Fruit fly (Drosophila melanogaster) whole organism, adult: ENCODE results near the gene Trm7-32.

Source experiments
- CG11617 ChIP-seq: fragments of 200-800 bp; sonication (Bioruptor generic); optimal IDR thresholded peaks from 2 replicates; lab custom pipeline; 2017; ENCODE audit warnings: mild to moderate bottlenecking, missing biosample characterization, missing genetic modification reagents, missing genetic modification characterization
- CG14711 ChIP-seq: fragments of 200-800 bp; sonication (Bioruptor generic); optimal IDR thresholded peaks from 2 replicates; lab custom pipeline; 2018; ENCODE audit warnings: missing biosample characterization, mild to moderate bottlenecking, missing genetic modification characterization, moderate library complexity
- CG5204 ChIP-seq: fragments of 200-800 bp; sonication (Bioruptor generic); optimal IDR thresholded peaks from 2 replicates; lab custom pipeline; 2016; ENCODE audit warnings: missing biosample characterization, missing genetic modification characterization
- Mnt ChIP-seq: fragments of 200-800 bp; sonication (Bioruptor generic); optimal IDR thresholded peaks from 2 replicates; lab custom pipeline; 2016; ENCODE audit warnings: missing biosample characterization, mild to moderate bottlenecking, missing genetic modification characterization
- cic ChIP-seq: fragments of 200-800 bp; sonication (Bioruptor generic); optimal IDR thresholded peaks from 2 replicates; lab custom pipeline; 2017; ENCODE audit warnings: missing biosample characterization, mild to moderate bottlenecking, missing genetic modification characterization, moderate library complexity
- kay ChIP-seq: fragments of 200-800 bp; sonication (Bioruptor generic); peaks from one replicate; lab custom pipeline; 2016; ENCODE audit warnings: missing biosample characterization, missing genetic modification characterization, borderline replicate concordance
- pad ChIP-seq: fragments of 200-800 bp; sonication (Bioruptor generic); optimal IDR thresholded peaks from 3 replicates; lab custom pipeline; 2017; ENCODE audit warnings: missing biosample characterization, missing genetic modification characterization, mild to moderate bottlenecking, moderate library complexity, missing genetic modification reagents
- toe ChIP-seq: fragments of 200-800 bp; sonication (Bioruptor generic); optimal IDR thresholded peaks from 2 replicates; lab custom pipeline; 2016; ENCODE audit warnings: missing biosample characterization, missing genetic modification characterization

dm6 chr3R:17007336-17007735, 33.1 kb upstream of the Trm7-32 start:
- TF ChIP-seq CG11617 (GFP tag; lab: Kevin White, UChicago): no peak
- TF ChIP-seq CG14711 (tag; lab: Kevin White, UChicago): no peak
- no peak for TF ChIP-seq Mnt
- TF ChIP-seq CG5204 (GFP tag; lab: Kevin White, UChicago): no peak
- TF ChIP-seq pad (GFP tag; lab: Kevin White, UChicago): no peak
- TF ChIP-seq cic: no peak
- no peak for TF ChIP-seq kay (GFP tag; lab: Kevin White, UChicago)
- TF ChIP-seq toe (GFP tag; lab: Kevin White, UChicago): no peak
